Fruit fly (Drosophila melanogaster) whole organism, pupa: ENCODE data around the gene RpL30.

Experiments
- CG10348 ChIP-seq: fragments of 200-800 bp; sonication (Bioruptor generic); IDR thresholded peaks from 2 replicates; pipeline ENCODE4 v1.3.6; 2022; ENCODE audit warnings: missing biosample characterization, missing genetic modification characterization
- CG12605 ChIP-seq: fragments of 200-800 bp; sonication (Bioruptor generic); IDR thresholded peaks from 2 replicates; pipeline ENCODE4 v1.3.6; 2022; ENCODE audit warnings: missing biosample characterization, missing genetic modification characterization
- CG13204 ChIP-seq: fragments of 200-800 bp; sonication (Bioruptor generic); optimal IDR thresholded peaks from 2 replicates; lab custom pipeline; 2018; ENCODE audit warnings: missing biosample characterization, mild to moderate bottlenecking, missing genetic modification characterization, moderate library complexity
- CG14655 ChIP-seq: fragments of 200-800 bp; sonication (Bioruptor generic); optimal IDR thresholded peaks from 3 replicates; lab custom pipeline; 2017; ENCODE audit warnings: mild to moderate bottlenecking, missing biosample characterization, missing genetic modification reagents, missing genetic modification characterization
- CG34367 ChIP-seq: fragments of 200-800 bp; sonication (Bioruptor generic); optimal IDR thresholded peaks from 2 replicates; lab custom pipeline; 2018; ENCODE audit warnings: missing biosample characterization, mild to moderate bottlenecking, missing genetic modification characterization
- CG8301 ChIP-seq: fragments of 200-800 bp; sonication (Bioruptor generic); optimal IDR thresholded peaks from 2 replicates; lab custom pipeline; 2018; ENCODE audit warnings: missing biosample characterization, mild to moderate bottlenecking, missing genetic modification characterization
- EcR ChIP-seq: fragments of 200-800 bp; sonication (Bioruptor generic); optimal IDR thresholded peaks from 3 replicates; lab custom pipeline; 2019; ENCODE audit warnings: missing biosample characterization, missing genetic modification characterization, mild to moderate bottlenecking, moderate library complexity, missing genetic modification reagents
- Ets98B ChIP-seq: fragments of 200-800 bp; sonication (Bioruptor generic); IDR thresholded peaks from 2 replicates; pipeline ENCODE4 v1.3.6; 2022; ENCODE audit warnings: missing biosample characterization, missing genetic modification characterization
- Pif1A ChIP-seq: fragments of 200-800 bp; sonication (Bioruptor generic); optimal IDR thresholded peaks from 3 replicates; lab custom pipeline; 2016; ENCODE audit warnings: missing biosample characterization, missing genetic modification characterization
- Snoo ChIP-seq: fragments of 200-800 bp; sonication (Bioruptor generic); optimal IDR thresholded peaks from 3 replicates; lab custom pipeline; 2017; ENCODE audit warnings: missing biosample characterization, mild to moderate bottlenecking, missing genetic modification characterization, inconsistent platforms
- gl ChIP-seq: fragments of 200-800 bp; sonication (Bioruptor generic); optimal IDR thresholded peaks from 2 replicates; lab custom pipeline; 2018; ENCODE audit warnings: missing biosample characterization, mild to moderate bottlenecking, missing genetic modification characterization
- rn ChIP-seq: fragments of 200-800 bp; sonication (Bioruptor generic); IDR thresholded peaks from 2 replicates; pipeline ENCODE4 v1.3.6; 2022; ENCODE audit warnings: missing biosample characterization, missing genetic modification characterization

dm6 chr2L:18990133-18990532, 19.0 kb downstream of the RpL30 start, which contains the start of gene CG15170:
- TF ChIP-seq Pif1A (GFP tag; lab: Kevin White, UChicago) = no peak
- no peak for TF ChIP-seq rn
- no peak for TF ChIP-seq EcR (GFP tag; lab: Kevin White, UChicago)
- TF ChIP-seq Snoo = no peak
- TF ChIP-seq gl (tag; lab: Kevin White, UChicago) = no peak
- TF ChIP-seq CG34367 (tag; lab: Kevin White, UChicago) = no peak
- no peak for TF ChIP-seq CG10348
- no peak for TF ChIP-seq CG14655
- no peak for TF ChIP-seq CG13204 (GFP tag; lab: Kevin White, UChicago)
- no peak for TF ChIP-seq Ets98B
- TF ChIP-seq CG8301 (tag; lab: Kevin White, UChicago) = no peak
- no peak for TF ChIP-seq CG12605
